Worm (Caenorhabditis elegans): ENCODE results near the gene F59E12.6.

The F59E12.6 gene

DNA sequence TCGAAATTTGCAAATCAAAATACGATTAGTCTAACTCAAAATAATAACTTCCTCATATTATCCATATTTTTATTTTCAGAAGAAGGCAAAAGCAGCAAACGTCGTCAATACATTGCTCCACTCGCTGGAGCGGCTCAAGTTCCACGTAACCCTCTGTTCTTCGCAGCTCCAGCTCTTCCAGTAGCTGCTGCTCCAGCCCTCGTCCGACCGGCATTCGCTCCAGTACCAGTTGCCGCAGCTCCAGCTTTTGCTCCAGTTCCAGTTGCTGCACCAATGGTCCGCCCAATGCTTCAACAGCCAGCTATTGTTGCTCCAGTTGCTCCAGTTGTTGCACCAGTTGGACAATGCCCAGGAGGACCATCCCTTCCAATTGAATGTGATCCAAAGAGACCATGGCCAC, 52.0 kb downstream of the F59E12.6 start:
- TF ChIP-seq W03F9.2 (tag; optimal IDR thresholded peaks at IDR 0.05) (no peak), dao-5 (tag; optimal IDR thresholded peaks at IDR 0.05) (no peak), him-1 (tag; optimal IDR thresholded peaks at IDR 0.05) (no peak)

- TF ChIP-seq W03F9.2 (tag; optimal IDR thresholded peaks at IDR 0.05) = no peak
- no peak for TF ChIP-seq dao-5 (tag; optimal IDR thresholded peaks at IDR 0.05)
- TF ChIP-seq him-1 (tag; optimal IDR thresholded peaks at IDR 0.05) = no peak
Observed at ce11 chrII:5578035-5578434, 52.7 kb downstream of the F59E12.6 start, which contains the start of gene T25E4.1. T25E4.1 (plus strand) TSS chrII:5578335.

- TF ChIP-seq him-1 (tag; optimal IDR thresholded peaks at IDR 0.05) (peak; percentile 6), W03F9.2 (tag; optimal IDR thresholded peaks at IDR 0.05) (peak; percentile 59), dao-5 (tag; optimal IDR thresholded peaks at IDR 0.05) (peak; percentile 28)
Observed at ce11 chrII:5577060-5577459, 53.7 kb downstream of the F59E12.6 start.

Data from whole organism, L4/young adult.